Fruit fly (Drosophila melanogaster): ENCODE results near the gene CG10359.

Gene CG10359

DNA sequence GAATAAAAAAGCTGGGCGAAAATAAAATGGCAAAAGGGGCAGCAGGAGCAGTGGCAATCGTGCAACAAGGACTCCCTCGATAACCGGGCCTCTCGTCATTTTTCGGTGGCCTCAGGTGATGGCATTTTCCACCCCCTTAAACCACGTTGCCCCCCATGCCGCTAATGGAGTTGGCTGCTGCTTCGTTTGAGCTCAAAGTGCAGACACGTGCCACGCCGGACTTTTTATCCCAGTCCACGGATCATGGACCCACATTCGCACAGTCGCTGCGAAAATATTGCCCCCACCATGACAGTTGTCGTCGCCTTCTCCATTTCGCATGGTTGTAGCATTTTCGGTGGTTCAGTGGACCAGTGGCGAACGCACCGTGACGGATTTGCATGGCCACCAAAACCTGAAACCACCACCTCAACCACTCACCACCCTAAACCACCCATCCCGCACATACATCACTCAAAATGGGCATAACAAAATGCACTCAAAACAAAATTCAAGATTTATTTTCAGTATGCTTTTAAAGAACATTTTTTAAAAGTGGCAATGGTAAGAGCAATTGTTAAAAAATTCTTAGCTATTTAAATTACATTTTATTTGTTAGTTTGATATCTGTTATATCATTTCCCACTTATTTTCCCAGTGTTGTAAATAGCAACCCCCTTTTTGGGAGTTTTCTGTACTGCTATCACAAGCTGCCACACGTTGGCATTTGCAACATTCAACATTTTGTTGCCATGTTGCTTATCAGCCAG is 45.1 kb upstream of the CG10359 start (continued):
- TF ChIP-seq Mrtf (GFP tag; IDR thresholded peaks at IDR 0.05) (peak; percentile 11; the same call in 1 of the 3 replicates), chinmo (GFP tag; IDR thresholded peaks at IDR 0.05; ENCODE audit: partially characterized antibody) (no peak), CG31441 (GFP tag; IDR thresholded peaks at IDR 0.05) (peak; percentile 86), cas (GFP tag; IDR thresholded peaks at IDR 0.05) (no peak), CG13894 (tag; optimal IDR thresholded peaks at IDR 0.05) (peak; percentile 35), lola (GFP tag; optimal IDR thresholded peaks at IDR 0.05) (peak in 1 of 3 experiments; percentile 78), tup (GFP tag; optimal IDR thresholded peaks at IDR 0.05) (peak; percentile 26), fd64A (GFP tag; optimal IDR thresholded peaks at IDR 0.05) (peak; percentile 53), zen2 (GFP tag; IDR thresholded peaks at IDR 0.05; ENCODE audit: partially characterized antibody) (no peak), bbx (GFP tag; IDR thresholded peaks at IDR 0.05; ENCODE audit: partially characterized antibody) (no peak), CG31365 (tag; optimal IDR thresholded peaks at IDR 0.05) (no peak), CG16863 (GFP tag; optimal IDR thresholded peaks at IDR 0.05) (peak; percentile 59), kay (GFP tag; optimal IDR thresholded peaks at IDR 0.05) (peak; percentile 6), CG8944 (GFP tag; optimal IDR thresholded peaks at IDR 0.05) (peak; percentile 57), NC2α (GFP tag; optimal IDR thresholded peaks at IDR 0.05) (no peak), ranshi (GFP tag; IDR thresholded peaks at IDR 0.05) (peak; percentile 62), Chrac-16 (GFP tag; optimal IDR thresholded peaks at IDR 0.05) (peak; percentile 64), Ravus (GFP tag; IDR thresholded peaks at IDR 0.05) (no peak; the same call in 1 of the 2 replicates), Sox102F (GFP tag; optimal IDR thresholded peaks at IDR 0.05) (peak; percentile 86), CG18011 (GFP tag; optimal IDR thresholded peaks at IDR 0.05) (peak; percentile 28), Camta (GFP tag; optimal IDR thresholded peaks at IDR 0.05) (peak; percentile 54), repo (GFP tag; optimal IDR thresholded peaks at IDR 0.05) (peak; percentile 38), Gug (GFP tag; IDR thresholded peaks at IDR 0.05) (peak; percentile 45; the same call in 2 of the 4 replicates), phol (tag; optimal IDR thresholded peaks at IDR 0.05) (peak; percentile 80), Hand (GFP tag; optimal IDR thresholded peaks at IDR 0.05) (peak; percentile 22), gfzf (GFP tag; optimal IDR thresholded peaks at IDR 0.05) (no peak), pfk (GFP tag; optimal IDR thresholded peaks at IDR 0.05) (no peak), CG4328 (GFP tag; optimal IDR thresholded peaks at IDR 0.05) (peak; percentile 36), CG2199 (GFP tag; IDR thresholded peaks at IDR 0.05) (peak; percentile 43; the same call in 1 of the 3 replicates), CG3163 (GFP tag; optimal IDR thresholded peaks at IDR 0.05) (no peak), nerfin-2 (GFP tag; IDR thresholded peaks at IDR 0.05; ENCODE audit: partially characterized antibody) (no peak), CG4282 (GFP tag; optimal IDR thresholded peaks at IDR 0.05) (no peak), CG17612 (GFP tag; IDR thresholded peaks at IDR 0.05) (no peak), Optix (GFP tag; IDR thresholded peaks at IDR 0.05) (no peak), Ets97D (GFP tag; optimal IDR thresholded peaks at IDR 0.05) (no peak), stwl (tag; optimal IDR thresholded peaks at IDR 0.05) (no peak), CG6689 (GFP tag; IDR thresholded peaks at IDR 0.05) (peak; percentile 78), unc-4 (GFP tag; IDR thresholded peaks at IDR 0.05; ENCODE audit: partially characterized antibody) (no peak), CG1529 (GFP tag; optimal IDR thresholded peaks at IDR 0.05) (peak; percentile 58), CG17359 (tag; optimal IDR thresholded peaks at IDR 0.05) (peak; percentile 80), Poxn (GFP tag; IDR thresholded peaks at IDR 0.05) (no peak), CG4854 (GFP tag; optimal IDR thresholded peaks at IDR 0.05) (peak; percentile 37), pzg (GFP tag; optimal IDR thresholded peaks at IDR 0.05) (no peak), vnd (GFP tag; IDR thresholded peaks at IDR 0.05; ENCODE audit: partially characterized antibody) (no peak), p53 (GFP tag; optimal IDR thresholded peaks at IDR 0.05) (no peak), CG8281 (tag; optimal IDR thresholded peaks at IDR 0.05) (no peak), HLH54F (GFP tag; optimal IDR thresholded peaks at IDR 0.05) (peak; percentile 54), CG13287 (GFP tag; IDR thresholded peaks at IDR 0.05; ENCODE audit: partially characterized antibody) (no peak), z (GFP tag; IDR thresholded peaks at IDR 0.05) (no peak)
